Fruit fly (Drosophila melanogaster) whole organism, embryonic: ENCODE data around the gene smash.

Experiments used
- Adf1 ChIP-seq: fragments of 200-800 bp; sonication (Bioruptor generic); IDR thresholded peaks from 2 replicates; pipeline ENCODE4 v1.3.6; 2022; ENCODE audit warnings: missing biosample characterization, missing genetic modification characterization
- Awh ChIP-seq: fragments of 200-800 bp; sonication (Bioruptor generic); IDR thresholded peaks from 2 replicates; pipeline ENCODE4, ENCODE4 v1.3.6; 2022; ENCODE audit warnings: missing biosample characterization, missing genetic modification characterization
- B-H1 ChIP-seq: fragments of 200-800 bp; sonication (Bioruptor generic); IDR thresholded peaks from 3 replicates; pipeline ENCODE4 v1.3.6; 2022; ENCODE audit warnings: missing biosample characterization, missing genetic modification characterization
- CG10431 ChIP-seq: fragments of 200-800 bp; sonication (Bioruptor generic); optimal IDR thresholded peaks from 3 replicates; lab custom pipeline; 2018; ENCODE audit warnings: missing biosample characterization, mild to moderate bottlenecking, missing genetic modification characterization
- CG12155 ChIP-seq: fragments of 200-800 bp; sonication (Bioruptor generic); optimal IDR thresholded peaks from 3 replicates; lab custom pipeline; 2016; ENCODE audit warnings: missing biosample characterization, missing genetic modification characterization
- CG12236 ChIP-seq: fragments of 200-800 bp; sonication (Bioruptor generic); optimal IDR thresholded peaks from 2 replicates; lab custom pipeline; 2016; ENCODE audit warnings: missing biosample characterization, missing genetic modification characterization
- CG12299 ChIP-seq: fragments of 200-800 bp; sonication (Bioruptor generic); optimal IDR thresholded peaks from 2 replicates; lab custom pipeline; 2018; ENCODE audit warnings: missing biosample characterization, mild to moderate bottlenecking, missing genetic modification characterization
- CG13287 ChIP-seq: fragments of 200-800 bp; sonication (Bioruptor generic); IDR thresholded peaks from 2 replicates; pipeline ENCODE4 v1.3.6; 2022; ENCODE audit warnings: missing biosample characterization, missing genetic modification characterization; ENCODE audit not compliant: partially characterized antibody
- CG17385 ChIP-seq: fragments of 200-800 bp; sonication (Bioruptor generic); optimal IDR thresholded peaks from 3 replicates; lab custom pipeline; 2018; ENCODE audit warnings: missing biosample characterization, mild to moderate bottlenecking, missing genetic modification characterization
- CG17802 ChIP-seq: fragments of 200-800 bp; sonication (Bioruptor generic); optimal IDR thresholded peaks from 2 replicates; lab custom pipeline; 2018; ENCODE audit warnings: missing biosample characterization, mild to moderate bottlenecking, missing genetic modification characterization, moderate library complexity
- CG18599 ChIP-seq: fragments of 200-800 bp; sonication (Bioruptor generic); optimal IDR thresholded peaks from 3 replicates; lab custom pipeline; 2017; ENCODE audit warnings: missing biosample characterization, missing genetic modification characterization, mild to moderate bottlenecking, moderate library complexity, missing genetic modification reagents
- CG2678 ChIP-seq: fragments of 200-800 bp; sonication (Bioruptor generic); optimal IDR thresholded peaks from 3 replicates; lab custom pipeline; 2019; ENCODE audit warnings: missing biosample characterization, mild to moderate bottlenecking, missing genetic modification characterization, moderate library complexity
- CG3163 ChIP-seq: fragments of 200-800 bp; sonication (Bioruptor generic); optimal IDR thresholded peaks from 3 replicates; lab custom pipeline; 2016; ENCODE audit warnings: missing biosample characterization, missing genetic modification characterization
- CG4282 ChIP-seq: fragments of 200-800 bp; sonication (Bioruptor generic); optimal IDR thresholded peaks from 2 replicates; lab custom pipeline; 2016; ENCODE audit warnings: missing biosample characterization, missing genetic modification characterization
- CG4328 ChIP-seq: fragments of 200-800 bp; sonication (Bioruptor generic); optimal IDR thresholded peaks from 3 replicates; lab custom pipeline; 2017; ENCODE audit warnings: missing biosample characterization, missing genetic modification reagents, missing genetic modification characterization
- CG6813 ChIP-seq: fragments of 200-800 bp; sonication (Bioruptor generic); optimal IDR thresholded peaks from 2 replicates; lab custom pipeline; 2017; ENCODE audit warnings: missing biosample characterization, missing genetic modification characterization, mild to moderate bottlenecking, moderate library complexity, missing genetic modification reagents
- CG8290 ChIP-seq, 3 experiments: fragments of 200-800 bp; sonication (Bioruptor generic); optimal IDR thresholded peaks; 2 replicates each; lab custom pipeline; 2016 to 2019; ENCODE audit warnings: missing biosample characterization in 3 of 3, missing genetic modification characterization in 3 of 3, mild to moderate bottlenecking in 2 of 3, moderate library complexity in 1 of 3
- CG8388 ChIP-seq: fragments of 200-800 bp; sonication (Bioruptor generic); optimal IDR thresholded peaks from 2 replicates; lab custom pipeline; 2019; ENCODE audit warnings: missing biosample characterization, mild to moderate bottlenecking, missing genetic modification characterization, moderate library complexity
- Deaf1 ChIP-seq: fragments of 200-800 bp; optimal IDR thresholded peaks from 3 replicates; lab custom pipeline; 2019; ENCODE audit warnings: missing biosample characterization, mild to moderate bottlenecking, missing genetic modification characterization, moderate library complexity
- Dip3 ChIP-seq: fragments of 200-800 bp; sonication (Bioruptor generic); optimal IDR thresholded peaks from 3 replicates; lab custom pipeline; 2016; ENCODE audit warnings: missing biosample characterization, missing genetic modification characterization
- Dll ChIP-seq: fragments of 200-800 bp; sonication (Bioruptor generic); IDR thresholded peaks from 4 replicates; pipeline ENCODE4 v1.3.6; 2022; ENCODE audit warnings: missing biosample characterization, missing genetic modification characterization; ENCODE audit not compliant: partially characterized antibody
- Ets97D ChIP-seq: fragments of 200-800 bp; sonication (Bioruptor generic); optimal IDR thresholded peaks from 3 replicates; lab custom pipeline; 2016; ENCODE audit warnings: missing biosample characterization, missing genetic modification characterization
- H15 ChIP-seq: fragments of 200-800 bp; sonication (Bioruptor generic); IDR thresholded peaks from 3 replicates; pipeline ENCODE4 v1.3.6; 2022; ENCODE audit warnings: missing biosample characterization, missing genetic modification characterization
- HLH4C ChIP-seq: fragments of 200-800 bp; sonication (Bioruptor generic); IDR thresholded peaks from 3 replicates; pipeline ENCODE4 v1.3.6; 2022; ENCODE audit warnings: missing biosample characterization, missing genetic modification characterization; ENCODE audit not compliant: partially characterized antibody
- Hey ChIP-seq: fragments of 200-800 bp; sonication (Bioruptor generic); optimal IDR thresholded peaks from 3 replicates; lab custom pipeline; 2018; ENCODE audit warnings: missing biosample characterization, mild to moderate bottlenecking, missing genetic modification characterization
- Max ChIP-seq: fragments of 200-800 bp; sonication (Bioruptor generic); optimal IDR thresholded peaks from 2 replicates; lab custom pipeline; 2016; ENCODE audit warnings: missing biosample characterization, mild to moderate bottlenecking, missing genetic modification characterization
- Myb ChIP-seq: fragments of 200-800 bp; sonication (Bioruptor generic); optimal IDR thresholded peaks from 2 replicates; lab custom pipeline; 2016; ENCODE audit warnings: missing biosample characterization, missing genetic modification characterization
- NfI ChIP-seq: fragments of 200-800 bp; sonication (Bioruptor generic); optimal IDR thresholded peaks from 3 replicates; lab custom pipeline; 2018; ENCODE audit warnings: missing biosample characterization, mild to moderate bottlenecking, missing genetic modification characterization, moderate library complexity
- Pdp1 ChIP-seq, 2 experiments: fragments of 200-800 bp; sonication (Bioruptor generic); optimal IDR thresholded peaks; 3 replicates each; lab custom pipeline; 2016; ENCODE audit warnings: missing biosample characterization in 2 of 2, missing genetic modification characterization in 2 of 2, mild to moderate bottlenecking in 1 of 2, moderate library complexity in 1 of 2
- Stat92E ChIP-seq, 3 experiments: fragments of >200 bp in 2 of 3; fragments of 200-800 bp in 1 of 3; sonication (Bioruptor generic) in 1 of 3; optimal IDR thresholded peaks; 2 replicates each; lab custom pipeline; 2017 to 2019; ENCODE audit warnings: missing biosample characterization in 3 of 3, missing genetic modification characterization in 3 of 3, mild to moderate bottlenecking in 1 of 3, moderate library complexity in 1 of 3
- amos ChIP-seq: fragments of 200-800 bp; sonication (Bioruptor generic); IDR thresholded peaks from 2 replicates; pipeline ENCODE4 v1.3.6; 2022; ENCODE audit warnings: missing biosample characterization, missing genetic modification characterization; ENCODE audit not compliant: partially characterized antibody
- ase ChIP-seq: fragments of 200-800 bp; sonication (Bioruptor generic); IDR thresholded peaks from 3 replicates; pipeline ENCODE4 v1.3.6; 2022; ENCODE audit warnings: missing biosample characterization, missing genetic modification characterization
- bbx ChIP-seq: fragments of 200-800 bp; sonication (Bioruptor generic); IDR thresholded peaks from 2 replicates; pipeline ENCODE4 v1.3.6; 2022; ENCODE audit warnings: missing biosample characterization, missing genetic modification characterization; ENCODE audit not compliant: partially characterized antibody
- caup ChIP-seq: fragments of 200-800 bp; sonication (Bioruptor generic); optimal IDR thresholded peaks from 3 replicates; lab custom pipeline; 2017; ENCODE audit warnings: missing biosample characterization, mild to moderate bottlenecking, missing genetic modification characterization, moderate library complexity; ENCODE audit not compliant: severe bottlenecking
- cg ChIP-seq: fragments of 200-800 bp; sonication (Bioruptor generic); optimal IDR thresholded peaks from 3 replicates; lab custom pipeline; 2019; ENCODE audit warnings: missing biosample characterization, mild to moderate bottlenecking, missing genetic modification characterization, moderate library complexity
- croc ChIP-seq: fragments of 200-800 bp; sonication (Bioruptor generic); conservative IDR thresholded peaks from 3 replicates; pipeline ENCODE4 v1.3.6; 2022; ENCODE audit warnings: missing biosample characterization, missing genetic modification characterization
- crol ChIP-seq: fragments of 200-800 bp; sonication (Bioruptor generic); IDR thresholded peaks from 2 replicates; pipeline ENCODE4 v1.3.6; 2022; ENCODE audit warnings: missing biosample characterization, missing genetic modification characterization
- dm ChIP-seq: fragments of 200-800 bp; sonication (Bioruptor generic); optimal IDR thresholded peaks from 3 replicates; lab custom pipeline; 2016; ENCODE audit warnings: missing biosample characterization, missing genetic modification characterization
- nau ChIP-seq: fragments of 200-800 bp; sonication (Bioruptor generic); optimal IDR thresholded peaks from 3 replicates; lab custom pipeline; 2017; ENCODE audit warnings: missing biosample characterization, mild to moderate bottlenecking, missing genetic modification characterization, missing genetic modification reagents
- psq ChIP-seq: fragments of 200-800 bp; sonication (Bioruptor generic); optimal IDR thresholded peaks from 2 replicates; lab custom pipeline; 2017; ENCODE audit warnings: missing biosample characterization, missing genetic modification characterization
- sisA ChIP-seq: fragments of 200-800 bp; sonication (Bioruptor generic); IDR thresholded peaks from 2 replicates; pipeline ENCODE4 v1.3.6; 2022; ENCODE audit warnings: missing biosample characterization, missing genetic modification characterization
- sob ChIP-seq: fragments of 200-800 bp; sonication (Bioruptor generic); IDR thresholded peaks from 2 replicates; pipeline ENCODE4 v1.3.6; 2022; ENCODE audit warnings: missing biosample characterization, missing genetic modification characterization
- sr ChIP-seq: fragments of 200-800 bp; sonication (Bioruptor generic); IDR thresholded peaks from 3 replicates; pipeline ENCODE4 v1.3.6; 2022; ENCODE audit warnings: missing biosample characterization, missing genetic modification characterization
- tgo ChIP-seq: fragments of 200-800 bp; sonication (Bioruptor generic); IDR thresholded peaks from 3 replicates; pipeline ENCODE4 v1.3.6; 2022; ENCODE audit warnings: missing biosample characterization, missing genetic modification characterization
- tna ChIP-seq: fragments of 200-800 bp; sonication (Bioruptor generic); IDR thresholded peaks from 2 replicates; pipeline ENCODE4 v1.3.6; 2022; ENCODE audit warnings: missing biosample characterization, missing genetic modification characterization; ENCODE audit not compliant: partially characterized antibody
- trem ChIP-seq: fragments of 200-800 bp; optimal IDR thresholded peaks from 3 replicates; lab custom pipeline; 2019; ENCODE audit warnings: missing biosample characterization, mild to moderate bottlenecking, missing genetic modification characterization, moderate library complexity
- trh ChIP-seq: fragments of 200-800 bp; sonication (Bioruptor generic); optimal IDR thresholded peaks from 2 replicates; lab custom pipeline; 2016; ENCODE audit warnings: missing biosample characterization, missing genetic modification characterization
- z ChIP-seq: fragments of 200-800 bp; sonication (Bioruptor generic); IDR thresholded peaks from 3 replicates; pipeline ENCODE4 v1.3.6; 2022; ENCODE audit warnings: missing biosample characterization, missing genetic modification characterization
- zen ChIP-seq: fragments of 200-800 bp; sonication (Bioruptor generic); optimal IDR thresholded peaks from 3 replicates; lab custom pipeline; 2018; ENCODE audit warnings: missing biosample characterization, mild to moderate bottlenecking, missing genetic modification characterization, moderate library complexity

The smash gene

DNA sequence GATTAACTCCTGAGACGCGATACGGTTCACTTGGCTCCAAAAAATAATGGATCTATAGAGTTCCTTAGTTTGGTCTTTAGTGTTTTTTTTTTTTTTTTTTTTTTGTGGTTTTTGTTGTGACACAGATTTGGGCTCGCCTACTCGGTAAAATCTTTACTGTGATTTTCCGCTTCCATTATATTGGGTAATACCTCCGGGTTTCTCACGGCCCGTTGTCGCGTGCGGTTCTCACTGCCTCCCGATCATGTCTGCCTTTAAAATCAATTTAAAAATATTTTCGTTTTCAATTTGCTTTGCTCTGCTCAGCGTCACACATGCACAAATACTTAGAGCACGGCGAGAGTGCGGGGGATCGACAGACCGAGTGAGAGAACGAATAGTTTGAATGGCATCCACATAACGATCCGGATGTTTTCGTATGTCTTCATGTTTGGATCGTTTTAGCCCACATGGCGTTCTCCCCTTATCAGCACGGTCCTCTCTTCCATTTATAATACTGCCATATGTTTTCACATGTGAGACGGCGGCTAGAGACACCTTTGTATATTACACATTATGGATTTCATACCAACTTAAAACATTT lies 86.9 kb downstream of the smash start (continued):
- no peak for TF ChIP-seq sisA (GFP tag; lab: Robert Waterston, UW)
- TF ChIP-seq amos (GFP tag; lab: Robert Waterston, UW): no peak
- TF ChIP-seq CG12299 (tag; lab: Kevin White, UChicago): peak; percentile 5
- no peak for TF ChIP-seq HLH4C (GFP tag; lab: Robert Waterston, UW)
- TF ChIP-seq CG17385 (GFP tag; lab: Kevin White, UChicago): peak; percentile 14
- TF ChIP-seq CG8290 (GFP tag; optimal IDR thresholded peaks at IDR 0.05; lab: Kevin White, UChicago): no peak
- TF ChIP-seq CG8290 (tag; optimal IDR thresholded peaks at IDR 0.05; lab: Kevin White, UChicago): peak in 1 of 2 experiments; percentile 25
- TF ChIP-seq CG4282 (GFP tag; lab: Kevin White, UChicago): no peak
- TF ChIP-seq crol (GFP tag; lab: Robert Waterston, UW): peak; percentile 79
- no peak for TF ChIP-seq psq
- TF ChIP-seq CG10431 (GFP tag; lab: Kevin White, UChicago): no peak
- TF ChIP-seq Hey: no peak
- no peak for TF ChIP-seq Ets97D (GFP tag; lab: Kevin White, UChicago)
- no peak for TF ChIP-seq zen (tag; lab: Kevin White, UChicago)
- TF ChIP-seq trh (GFP tag; lab: Kevin White, UChicago): no peak
- no peak for TF ChIP-seq Stat92E (GFP tag; optimal IDR thresholded peaks at IDR 0.05; lab: Kevin White, UChicago)
- no peak for TF ChIP-seq CG4328
- TF ChIP-seq tgo (GFP tag; lab: Robert Waterston, UW): no peak
- 0 out of 2 replicates have a peak, but pooled peaks have one; percentile 38 for TF ChIP-seq CG13287 (GFP tag; lab: Robert Waterston, UW)
- TF ChIP-seq Deaf1: peak; percentile 72
- no peak for TF ChIP-seq tna (GFP tag; lab: Robert Waterston, UW)
- TF ChIP-seq NfI (GFP tag; lab: Kevin White, UChicago): no peak
- TF ChIP-seq H15 (GFP tag; lab: Robert Waterston, UW): no peak
- TF ChIP-seq Dip3 (GFP tag; lab: Kevin White, UChicago): no peak
- no peak for TF ChIP-seq ase (GFP tag; lab: Robert Waterston, UW)
- no peak for TF ChIP-seq croc (GFP tag; lab: Robert Waterston, UW)
- TF ChIP-seq Pdp1 (GFP tag; optimal IDR thresholded peaks at IDR 0.05; lab: Kevin White, UChicago): peak in 1 of 2 experiments; percentile 90
- TF ChIP-seq bbx: peak; percentile 29; the same call in 1 of the 2 replicates
- TF ChIP-seq CG12236: no peak
- TF ChIP-seq Awh (GFP tag; lab: Robert Waterston, UW): no peak
- TF ChIP-seq sob (GFP tag; lab: Robert Waterston, UW): no peak
- TF ChIP-seq cg: peak; percentile 59
- TF ChIP-seq CG2678 (tag; lab: Kevin White, UChicago): peak; percentile 23
- TF ChIP-seq Adf1 (GFP tag; lab: Robert Waterston, UW): peak; percentile 42; the same call in 1 of the 2 replicates
- no peak for TF ChIP-seq CG6813 (GFP tag; lab: Kevin White, UChicago)
- TF ChIP-seq nau (GFP tag; lab: Kevin White, UChicago): no peak
- TF ChIP-seq Max (GFP tag; lab: Kevin White, UChicago): no peak
- peak; percentile 10 for TF ChIP-seq dm
- peak; percentile 6 for TF ChIP-seq CG3163 (GFP tag; lab: Kevin White, UChicago)
- no peak for TF ChIP-seq CG17802 (tag; lab: Kevin White, UChicago)
- no peak for TF ChIP-seq CG12155 (GFP tag; lab: Kevin White, UChicago)
- no peak for TF ChIP-seq CG8388 (GFP tag; lab: Kevin White, UChicago)
- TF ChIP-seq B-H1 (GFP tag; lab: Robert Waterston, UW): no peak
- no peak for TF ChIP-seq trem (tag; lab: Kevin White, UChicago)
- TF ChIP-seq CG18599 (GFP tag; lab: Kevin White, UChicago): peak; percentile 46
- no peak for TF ChIP-seq z (GFP tag; lab: Robert Waterston, UW)
- TF ChIP-seq Dll (GFP tag; lab: Robert Waterston, UW): no peak
- TF ChIP-seq Myb (GFP tag; lab: Kevin White, UChicago): no peak
- peak; percentile 37; the same call in 1 of the 3 replicates for TF ChIP-seq sr (GFP tag; lab: Robert Waterston, UW)
- peak; percentile 7 for TF ChIP-seq caup (GFP tag; lab: Kevin White, UChicago)
